Worm (Caenorhabditis elegans) whole organism, mixed stage, embryonic: Measurements from ENCODE around the gene K02G10.5.

Experiments
- M03D4.4 ChIP-seq: sonication (generic microtip); optimal IDR thresholded peaks from 2 replicates; lab custom pipeline; 2017; ENCODE audit warnings: mild to moderate bottlenecking, missing genetic modification characterization, missing compliant biosample characterization
- bed-3 ChIP-seq: fragments of 200-800 bp; sonication (Bioruptor generic); optimal IDR thresholded peaks from 3 replicates; lab custom pipeline; 2018; ENCODE audit warnings: mild to moderate bottlenecking, missing genetic modification characterization, moderate library complexity, missing compliant biosample characterization
- blmp-1 ChIP-seq: fragments of 150-350 bp; optimal IDR thresholded peaks from 2 replicates; lab custom pipeline; 2014; ENCODE audit warnings: missing biosample characterization, missing genetic modification characterization
- ceh-39 ChIP-seq: fragments of 150-350 bp; optimal IDR thresholded peaks from 2 replicates; lab custom pipeline; 2014; ENCODE audit warnings: missing biosample characterization, missing genetic modification characterization
- ceh-43 ChIP-seq: fragments of 200-800 bp; sonication (Bioruptor generic); optimal IDR thresholded peaks from 2 replicates; lab custom pipeline; 2018; ENCODE audit warnings: mild to moderate bottlenecking, missing genetic modification characterization, moderate library complexity, missing compliant biosample characterization
- ceh-83 ChIP-seq: fragments of 200-800 bp; sonication (Bioruptor generic); optimal IDR thresholded peaks from 2 replicates; lab custom pipeline; 2018; ENCODE audit warnings: mild to moderate bottlenecking, missing genetic modification characterization, missing compliant biosample characterization
- ces-1 ChIP-seq: fragments of 150-350 bp; optimal IDR thresholded peaks from 2 replicates; lab custom pipeline; 2014; ENCODE audit warnings: missing biosample characterization, missing genetic modification reagents, missing genetic modification characterization
- cnd-1 ChIP-seq: fragments of 200-800 bp; sonication (Bioruptor generic); optimal IDR thresholded peaks from 2 replicates; lab custom pipeline; 2018; ENCODE audit warnings: mild to moderate bottlenecking, missing genetic modification characterization, missing compliant biosample characterization
- drap-1 ChIP-seq: fragments of 200-800 bp; sonication (Bioruptor generic); optimal IDR thresholded peaks from 3 replicates; lab custom pipeline; 2018; ENCODE audit warnings: mild to moderate bottlenecking, missing genetic modification characterization, missing compliant biosample characterization
- elt-1 ChIP-seq: sonication (generic microtip); optimal IDR thresholded peaks from 2 replicates; lab custom pipeline; 2017; ENCODE audit warnings: missing genetic modification characterization, mild to moderate bottlenecking, missing compliant biosample characterization, antibody characterized with exemption, moderate library complexity, borderline replicate concordance; ENCODE audit not compliant: insufficient read depth
- flh-1 ChIP-seq: fragments of 200-800 bp; sonication (Bioruptor generic); optimal IDR thresholded peaks from 2 replicates; lab custom pipeline; 2018; ENCODE audit warnings: mild to moderate bottlenecking, missing genetic modification characterization, moderate library complexity, missing compliant biosample characterization
- ham-2 ChIP-seq: fragments of 200-800 bp; sonication (Bioruptor generic); optimal IDR thresholded peaks from 2 replicates; lab custom pipeline; 2018; ENCODE audit warnings: mild to moderate bottlenecking, missing genetic modification characterization, missing compliant biosample characterization
- hlh-1 ChIP-seq: fragments of 150-350 bp; optimal IDR thresholded peaks from 2 replicates; lab custom pipeline; 2014; ENCODE audit warnings: missing biosample characterization, missing genetic modification reagents, missing genetic modification characterization
- lin-13 ChIP-seq: fragments of 150-350 bp; optimal IDR thresholded peaks from 2 replicates; lab custom pipeline; 2014; ENCODE audit warnings: missing biosample characterization, missing genetic modification characterization
- lin-32 ChIP-seq: fragments of 200-800 bp; sonication (Bioruptor generic); optimal IDR thresholded peaks from 2 replicates; lab custom pipeline; 2018; ENCODE audit warnings: mild to moderate bottlenecking, missing genetic modification characterization, missing compliant biosample characterization
- lsy-2 ChIP-seq: fragments of 150-350 bp; optimal IDR thresholded peaks from 2 replicates; lab custom pipeline; 2014; ENCODE audit warnings: missing biosample characterization, missing genetic modification characterization
- mab-5 ChIP-seq: fragments of 150-350 bp; optimal IDR thresholded peaks from 2 replicates; lab custom pipeline; 2014; ENCODE audit warnings: missing biosample characterization, missing genetic modification characterization
- mep-1 ChIP-seq: fragments of 150-350 bp; optimal IDR thresholded peaks from 2 replicates; lab custom pipeline; 2017; ENCODE audit warnings: missing biosample characterization, missing genetic modification reagents, missing genetic modification characterization, inconsistent platforms
- nhr-12 ChIP-seq: fragments of 150-350 bp; optimal IDR thresholded peaks from 2 replicates; lab custom pipeline; 2014; ENCODE audit warnings: missing biosample characterization, missing genetic modification characterization
- nhr-2 ChIP-seq: fragments of 150-350 bp; optimal IDR thresholded peaks from 2 replicates; lab custom pipeline; 2014; ENCODE audit warnings: missing biosample characterization, missing genetic modification characterization
- nhr-237 ChIP-seq: fragments of 150-350 bp; optimal IDR thresholded peaks from 2 replicates; lab custom pipeline; 2014; ENCODE audit warnings: missing biosample characterization, missing genetic modification characterization
- nhr-28 ChIP-seq: fragments of 150-350 bp; optimal IDR thresholded peaks from 2 replicates; lab custom pipeline; 2014; ENCODE audit warnings: missing biosample characterization, missing genetic modification characterization
- nhr-76 ChIP-seq: sonication (generic microtip); optimal IDR thresholded peaks from 2 replicates; lab custom pipeline; 2017; ENCODE audit warnings: missing biosample characterization, missing genetic modification characterization
- pha-4 ChIP-seq: fragments of 150-350 bp; optimal IDR thresholded peaks from 2 replicates; lab custom pipeline; 2018; ENCODE audit warnings: missing biosample characterization, missing genetic modification reagents, missing genetic modification characterization
- sem-2 ChIP-seq: fragments of 200-800 bp; sonication (Bioruptor generic); optimal IDR thresholded peaks from 2 replicates; lab custom pipeline; 2018; ENCODE audit warnings: mild to moderate bottlenecking, missing genetic modification characterization, missing compliant biosample characterization
- snpc-4 ChIP-seq: fragments of 150-350 bp; optimal IDR thresholded peaks from 2 replicates; lab custom pipeline; 2014; ENCODE audit warnings: missing biosample characterization, missing genetic modification characterization
- sptf-1 ChIP-seq: sonication (generic microtip); optimal IDR thresholded peaks from 2 replicates; lab custom pipeline; 2017; ENCODE audit warnings: mild to moderate bottlenecking, missing genetic modification characterization, moderate library complexity, missing compliant biosample characterization
- tbx-8 ChIP-seq: fragments of 200-800 bp; sonication (Bioruptor generic); optimal IDR thresholded peaks from 2 replicates; lab custom pipeline; 2018; ENCODE audit warnings: mild to moderate bottlenecking, missing genetic modification characterization, moderate library complexity, missing compliant biosample characterization
- unc-120 ChIP-seq: sonication (generic microtip); optimal IDR thresholded peaks from 2 replicates; lab custom pipeline; 2017; ENCODE audit warnings: missing genetic modification characterization, missing compliant biosample characterization; ENCODE audit not compliant: poor library complexity, severe bottlenecking
- unc-39 ChIP-seq: fragments of 150-350 bp; optimal IDR thresholded peaks from 2 replicates; lab custom pipeline; 2014; ENCODE audit warnings: missing biosample characterization, missing genetic modification characterization
- unc-62 ChIP-seq: fragments of 150-350 bp; optimal IDR thresholded peaks from 2 replicates; lab custom pipeline; 2014; ENCODE audit warnings: missing biosample characterization, missing genetic modification reagents, missing genetic modification characterization
- zip-8 ChIP-seq: fragments of 150-350 bp; optimal IDR thresholded peaks from 2 replicates; lab custom pipeline; 2014; ENCODE audit warnings: missing biosample characterization, missing genetic modification characterization
- ztf-11 ChIP-seq: fragments of 150-350 bp; optimal IDR thresholded peaks from 2 replicates; lab custom pipeline; 2014; ENCODE audit warnings: missing biosample characterization, missing genetic modification characterization

The K02G10.5 gene

ce11 chrX:4660268-4660880 lies 30.6 kb downstream of the K02G10.5 start, which contains the start of gene nhr-45:
TSS of gene nhr-45 (minus strand) at chrX:4660318.
- no peak for TF ChIP-seq lin-32 (GFP tag; lab: Kevin White, UChicago)
- TF ChIP-seq, all 35 proteins: peak for 0

- TF ChIP-seq lin-13 (tag; lab: Kevin White, UChicago) (no peak), flh-1 (no peak), ces-1 (no peak), tbx-8 (GFP tag; lab: Kevin White, UChicago) (no peak)
These were observed 32.3 kb downstream of the K02G10.5 start for ce11 chrX:4658706-4659105.

- no peak for TF ChIP-seq nhr-76 (tag; lab: Kevin White, UChicago)
- TF ChIP-seq nhr-28: no peak
- TF ChIP-seq ham-2: no peak
- TF ChIP-seq elt-1: no peak
- TF ChIP-seq ceh-43 (GFP tag; lab: Kevin White, UChicago): no peak
- no peak for TF ChIP-seq sem-2
- TF ChIP-seq hlh-1: no peak
- TF ChIP-seq pha-4 (tag; lab: Kevin White, UChicago): no peak
- TF ChIP-seq nhr-12 (tag; lab: Kevin White, UChicago): no peak
- no peak for TF ChIP-seq nhr-2 (tag; lab: Kevin White, UChicago)
- TF ChIP-seq lsy-2 (tag; lab: Kevin White, UChicago): no peak
- TF ChIP-seq drap-1 (GFP tag; lab: Kevin White, UChicago): no peak
- no peak for TF ChIP-seq tbx-8 (GFP tag; lab: Kevin White, UChicago)
- TF ChIP-seq blmp-1 (tag; lab: Kevin White, UChicago): no peak
- no peak for TF ChIP-seq flh-1
- no peak for TF ChIP-seq ztf-11
- no peak for TF ChIP-seq unc-39 (tag; lab: Kevin White, UChicago)
- TF ChIP-seq snpc-4 (tag; lab: Kevin White, UChicago): no peak
These were observed 32.7 kb downstream of the K02G10.5 start for ce11 chrX:4658303-4658702.

- no peak for TF ChIP-seq ceh-83
- TF ChIP-seq M03D4.4: no peak
- TF ChIP-seq cnd-1 (tag; lab: Kevin White, UChicago): no peak
- no peak for TF ChIP-seq nhr-28
- TF ChIP-seq sptf-1 (tag; lab: Kevin White, UChicago): no peak
- no peak for TF ChIP-seq unc-120 (tag; lab: Kevin White, UChicago)
- no peak for TF ChIP-seq lin-32 (GFP tag; lab: Kevin White, UChicago)
- no peak for TF ChIP-seq unc-62 (GFP tag; lab: Kevin White, UChicago)
- no peak for TF ChIP-seq nhr-2 (tag; lab: Kevin White, UChicago)
- no peak for TF ChIP-seq ham-2
- TF ChIP-seq lsy-2 (tag; lab: Kevin White, UChicago): no peak
- TF ChIP-seq mep-1 (tag; lab: Kevin White, UChicago): no peak
- TF ChIP-seq ztf-11: no peak
- no peak for TF ChIP-seq nhr-76 (tag; lab: Kevin White, UChicago)
- no peak for TF ChIP-seq hlh-1
These were observed 33.4 kb downstream of the K02G10.5 start for ce11 chrX:4657577-4657976.

- no peak for TF ChIP-seq bed-3 (GFP tag; lab: Kevin White, UChicago)
- no peak for TF ChIP-seq cnd-1 (tag; lab: Kevin White, UChicago)
- no peak for TF ChIP-seq ceh-83
These were observed 36.9 kb downstream of the K02G10.5 start, which contains the start of gene ceh-1 for ce11 chrX:4654057-4654456. TSS of gene ceh-1 (minus strand) at chrX:4654157.

- TF ChIP-seq ceh-43 (GFP tag; lab: Kevin White, UChicago): no peak
- no peak for TF ChIP-seq nhr-2 (tag; lab: Kevin White, UChicago)
- TF ChIP-seq bed-3 (GFP tag; lab: Kevin White, UChicago): no peak
- no peak for TF ChIP-seq ceh-39 (tag; lab: Kevin White, UChicago)
- TF ChIP-seq unc-62 (GFP tag; lab: Kevin White, UChicago): no peak
- no peak for TF ChIP-seq pha-4 (tag; lab: Kevin White, UChicago)
- TF ChIP-seq elt-1: no peak
- no peak for TF ChIP-seq nhr-237 (tag; lab: Kevin White, UChicago)
- TF ChIP-seq zip-8 (tag; lab: Kevin White, UChicago): no peak
- no peak for TF ChIP-seq lin-32 (GFP tag; lab: Kevin White, UChicago)
- TF ChIP-seq nhr-76 (tag; lab: Kevin White, UChicago): no peak
- TF ChIP-seq lin-13 (tag; lab: Kevin White, UChicago): no peak
- TF ChIP-seq mab-5 (tag; lab: Kevin White, UChicago): no peak
- TF ChIP-seq drap-1 (GFP tag; lab: Kevin White, UChicago): no peak
- TF ChIP-seq mep-1 (tag; lab: Kevin White, UChicago): no peak
- TF ChIP-seq tbx-8 (GFP tag; lab: Kevin White, UChicago): no peak
- TF ChIP-seq hlh-1: no peak
- no peak for TF ChIP-seq lsy-2 (tag; lab: Kevin White, UChicago)
- TF ChIP-seq nhr-12 (tag; lab: Kevin White, UChicago): no peak
- TF ChIP-seq nhr-28: no peak
These were observed 38.0 kb downstream of the K02G10.5 start for ce11 chrX:4652950-4653349.
